Worm (Caenorhabditis elegans) whole organism, mixed stage, embryonic: ENCODE data around the gene M02B1.4.

Experiments
- ceh-39 ChIP-seq: fragments of 150-350 bp; optimal IDR thresholded peaks from 2 replicates; lab custom pipeline; 2014; ENCODE audit warnings: missing biosample characterization, missing genetic modification characterization
- ceh-43 ChIP-seq: fragments of 200-800 bp; sonication (Bioruptor generic); optimal IDR thresholded peaks from 2 replicates; lab custom pipeline; 2018; ENCODE audit warnings: mild to moderate bottlenecking, missing genetic modification characterization, moderate library complexity, missing compliant biosample characterization
- ceh-83 ChIP-seq: fragments of 200-800 bp; sonication (Bioruptor generic); optimal IDR thresholded peaks from 2 replicates; lab custom pipeline; 2018; ENCODE audit warnings: mild to moderate bottlenecking, missing genetic modification characterization, missing compliant biosample characterization
- ces-1 ChIP-seq: fragments of 150-350 bp; optimal IDR thresholded peaks from 2 replicates; lab custom pipeline; 2014; ENCODE audit warnings: missing biosample characterization, missing genetic modification reagents, missing genetic modification characterization
- cnd-1 ChIP-seq: fragments of 200-800 bp; sonication (Bioruptor generic); optimal IDR thresholded peaks from 2 replicates; lab custom pipeline; 2018; ENCODE audit warnings: mild to moderate bottlenecking, missing genetic modification characterization, missing compliant biosample characterization
- drap-1 ChIP-seq: fragments of 200-800 bp; sonication (Bioruptor generic); optimal IDR thresholded peaks from 3 replicates; lab custom pipeline; 2018; ENCODE audit warnings: mild to moderate bottlenecking, missing genetic modification characterization, missing compliant biosample characterization
- hlh-1 ChIP-seq: fragments of 150-350 bp; optimal IDR thresholded peaks from 2 replicates; lab custom pipeline; 2014; ENCODE audit warnings: missing biosample characterization, missing genetic modification reagents, missing genetic modification characterization
- lin-13 ChIP-seq: fragments of 150-350 bp; optimal IDR thresholded peaks from 2 replicates; lab custom pipeline; 2014; ENCODE audit warnings: missing biosample characterization, missing genetic modification characterization
- lin-32 ChIP-seq: fragments of 200-800 bp; sonication (Bioruptor generic); optimal IDR thresholded peaks from 2 replicates; lab custom pipeline; 2018; ENCODE audit warnings: mild to moderate bottlenecking, missing genetic modification characterization, missing compliant biosample characterization
- mab-5 ChIP-seq: fragments of 150-350 bp; optimal IDR thresholded peaks from 2 replicates; lab custom pipeline; 2014; ENCODE audit warnings: missing biosample characterization, missing genetic modification characterization
- mep-1 ChIP-seq: fragments of 150-350 bp; optimal IDR thresholded peaks from 2 replicates; lab custom pipeline; 2017; ENCODE audit warnings: missing biosample characterization, missing genetic modification reagents, missing genetic modification characterization, inconsistent platforms
- mls-2 ChIP-seq: sonication (generic microtip); optimal IDR thresholded peaks from 2 replicates; lab custom pipeline; 2016; ENCODE audit warnings: mild to moderate bottlenecking, missing genetic modification characterization, moderate library complexity, missing compliant biosample characterization
- nhr-12 ChIP-seq: fragments of 150-350 bp; optimal IDR thresholded peaks from 2 replicates; lab custom pipeline; 2014; ENCODE audit warnings: missing biosample characterization, missing genetic modification characterization
- nhr-28 ChIP-seq: fragments of 150-350 bp; optimal IDR thresholded peaks from 2 replicates; lab custom pipeline; 2014; ENCODE audit warnings: missing biosample characterization, missing genetic modification characterization
- nhr-76 ChIP-seq: sonication (generic microtip); optimal IDR thresholded peaks from 2 replicates; lab custom pipeline; 2017; ENCODE audit warnings: missing biosample characterization, missing genetic modification characterization
- sem-2 ChIP-seq: fragments of 200-800 bp; sonication (Bioruptor generic); optimal IDR thresholded peaks from 2 replicates; lab custom pipeline; 2018; ENCODE audit warnings: mild to moderate bottlenecking, missing genetic modification characterization, missing compliant biosample characterization
- snpc-4 ChIP-seq: fragments of 150-350 bp; optimal IDR thresholded peaks from 2 replicates; lab custom pipeline; 2014; ENCODE audit warnings: missing biosample characterization, missing genetic modification characterization
- sptf-1 ChIP-seq: sonication (generic microtip); optimal IDR thresholded peaks from 2 replicates; lab custom pipeline; 2017; ENCODE audit warnings: mild to moderate bottlenecking, missing genetic modification characterization, moderate library complexity, missing compliant biosample characterization
- tbx-8 ChIP-seq: fragments of 200-800 bp; sonication (Bioruptor generic); optimal IDR thresholded peaks from 2 replicates; lab custom pipeline; 2018; ENCODE audit warnings: mild to moderate bottlenecking, missing genetic modification characterization, moderate library complexity, missing compliant biosample characterization
- unc-120 ChIP-seq: sonication (generic microtip); optimal IDR thresholded peaks from 2 replicates; lab custom pipeline; 2017; ENCODE audit warnings: missing genetic modification characterization, missing compliant biosample characterization; ENCODE audit not compliant: poor library complexity, severe bottlenecking
- unc-39 ChIP-seq: fragments of 150-350 bp; optimal IDR thresholded peaks from 2 replicates; lab custom pipeline; 2014; ENCODE audit warnings: missing biosample characterization, missing genetic modification characterization
- unc-62 ChIP-seq: fragments of 150-350 bp; optimal IDR thresholded peaks from 2 replicates; lab custom pipeline; 2014; ENCODE audit warnings: missing biosample characterization, missing genetic modification reagents, missing genetic modification characterization
- zip-8 ChIP-seq: fragments of 150-350 bp; optimal IDR thresholded peaks from 2 replicates; lab custom pipeline; 2014; ENCODE audit warnings: missing biosample characterization, missing genetic modification characterization

The M02B1.4 gene

DNA sequence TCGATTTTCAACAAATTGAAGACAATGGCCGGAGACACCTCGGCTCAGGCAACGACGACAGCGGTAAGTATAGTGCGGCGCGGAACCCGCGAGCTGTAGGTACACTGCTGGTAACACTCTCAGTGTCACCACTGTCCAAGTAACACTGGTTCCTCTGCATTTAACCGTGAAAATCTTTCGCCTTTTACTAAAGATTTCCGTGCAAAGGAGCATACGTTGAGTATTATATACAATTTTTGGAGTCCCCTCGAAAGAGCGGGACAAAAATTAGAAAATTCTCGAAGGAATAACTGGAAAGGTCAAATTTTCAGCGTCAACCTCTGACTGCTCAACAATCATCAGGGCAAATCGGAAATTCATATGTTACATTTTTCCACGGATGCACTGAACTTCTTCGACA lies 39.1 kb downstream of the M02B1.4 start:
- no peak for TF ChIP-seq mab-5

DNA sequence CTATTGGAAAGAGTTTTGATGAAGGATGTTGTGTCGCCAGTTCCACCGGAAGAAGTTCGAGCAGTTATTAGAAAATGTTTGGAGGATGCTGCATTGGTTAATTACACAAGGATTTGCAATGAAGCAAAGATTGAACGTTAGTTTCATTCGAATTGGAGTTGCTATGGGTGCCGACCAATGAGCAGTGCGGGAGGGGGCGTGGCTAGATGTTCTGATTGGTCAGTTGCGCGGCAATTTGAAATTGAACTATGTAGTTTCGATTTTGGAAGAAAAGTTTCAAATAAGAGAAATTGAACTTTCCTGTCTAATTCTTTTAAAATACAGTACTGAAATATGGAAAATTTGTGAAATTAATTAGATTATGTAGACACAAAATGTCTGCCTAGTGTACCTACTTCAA lies 41.9 kb downstream of the M02B1.4 start:
- no peak for TF ChIP-seq hlh-1 (tag; lab: Kevin White, UChicago)
- no peak for TF ChIP-seq nhr-12 (tag; lab: Kevin White, UChicago)
- no peak for TF ChIP-seq nhr-28 (tag; lab: Kevin White, UChicago)
- no peak for TF ChIP-seq ces-1 (GFP tag; lab: Kevin White, UChicago)
- no peak for TF ChIP-seq mab-5
- no peak for TF ChIP-seq mep-1
- no peak for TF ChIP-seq sptf-1
- no peak for TF ChIP-seq ceh-43 (GFP tag; lab: Kevin White, UChicago)
- TF ChIP-seq unc-39 (tag; lab: Kevin White, UChicago), result no peak
- TF ChIP-seq nhr-76 (tag; lab: Kevin White, UChicago), result no peak
- TF ChIP-seq lin-32 (GFP tag; lab: Kevin White, UChicago), result no peak
- no peak for TF ChIP-seq tbx-8 (GFP tag; lab: Kevin White, UChicago)
- TF ChIP-seq snpc-4 (tag; lab: Kevin White, UChicago), result no peak
- no peak for TF ChIP-seq zip-8 (tag; lab: Kevin White, UChicago)
- TF ChIP-seq ceh-39 (tag; lab: Kevin White, UChicago), result no peak
- TF ChIP-seq ceh-83 (GFP tag; lab: Kevin White, UChicago), result no peak
- no peak for TF ChIP-seq cnd-1
- TF ChIP-seq, all 35 proteins: peak for 0

DNA sequence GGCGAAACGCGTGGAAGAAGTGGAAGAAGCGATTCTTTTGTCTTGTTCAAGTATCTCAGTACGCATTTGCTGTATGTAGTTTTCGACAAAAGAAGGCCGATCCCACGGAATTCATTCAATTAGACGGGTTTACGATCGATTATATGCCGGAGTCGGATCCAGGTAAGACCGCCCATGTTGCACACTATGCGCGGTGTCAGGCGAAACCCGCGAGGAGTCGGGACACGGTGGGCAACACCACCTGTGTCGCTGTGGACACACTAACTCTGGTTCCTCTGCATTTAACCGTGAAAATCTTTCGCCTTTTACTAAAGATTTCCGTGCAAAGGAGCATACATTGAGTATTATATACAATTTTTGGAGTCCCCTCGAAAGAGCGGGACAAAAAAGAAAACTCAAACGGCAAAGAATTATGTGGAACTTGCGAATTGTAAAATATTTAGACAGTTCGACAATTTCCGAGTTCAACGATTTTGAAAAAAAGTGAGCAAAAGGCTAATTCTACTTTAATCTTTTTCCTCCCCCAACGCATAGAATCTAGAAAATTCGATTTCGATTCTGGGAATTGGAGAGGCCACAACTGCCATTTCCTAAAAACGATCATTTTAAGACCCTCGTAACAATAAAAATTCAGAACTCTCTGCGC lies 43.2 kb downstream of the M02B1.4 start:
- TF ChIP-seq lin-13 (tag; lab: Kevin White, UChicago) (no peak), tbx-8 (GFP tag; lab: Kevin White, UChicago) (no peak), sem-2 (GFP tag; lab: Kevin White, UChicago) (no peak)

DNA sequence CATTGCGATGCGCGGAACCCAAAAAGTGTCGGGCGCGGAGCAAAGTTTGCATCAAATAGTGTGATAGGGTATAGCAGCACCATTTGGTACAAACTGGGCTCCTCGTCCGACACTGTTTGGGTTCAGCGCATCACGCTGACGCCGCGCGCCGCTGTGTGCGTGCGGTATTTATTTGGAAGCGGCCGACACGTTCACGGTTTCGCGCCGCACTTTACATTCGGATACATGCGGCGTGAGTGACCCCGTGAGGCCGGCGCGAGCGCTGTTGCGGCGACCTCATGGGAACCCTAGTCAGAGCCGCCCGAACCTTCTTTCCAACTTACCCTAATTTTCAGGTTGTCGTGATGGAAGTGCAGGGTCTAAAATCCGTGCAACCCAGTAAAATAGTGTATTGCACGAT lies 44.1 kb downstream of the M02B1.4 start:
- TF ChIP-seq mls-2 (tag; lab: Kevin White, UChicago) (no peak), ceh-43 (GFP tag; lab: Kevin White, UChicago) (no peak), unc-120 (tag; lab: Kevin White, UChicago) (no peak), mep-1 (no peak), cnd-1 (no peak), drap-1 (GFP tag; lab: Kevin White, UChicago) (no peak), unc-62 (GFP tag; lab: Kevin White, UChicago) (no peak)
